Fruit fly (Drosophila melanogaster) whole organism, embryonic: ENCODE results near the gene Ptp36E.

Experiments
- Abd-B ChIP-seq: fragments of 200-800 bp; sonication (Bioruptor generic); optimal IDR thresholded peaks from 2 replicates; lab custom pipeline; 2018; ENCODE audit warnings: missing biosample characterization, mild to moderate bottlenecking, missing genetic modification characterization, moderate library complexity
- CG10959 ChIP-seq: fragments of 200-800 bp; sonication (Bioruptor generic); IDR thresholded peaks from 2 replicates; pipeline ENCODE4 v1.3.6; 2022; ENCODE audit warnings: missing biosample characterization, missing genetic modification characterization
- CG11093 ChIP-seq: fragments of 200-800 bp; sonication (Bioruptor generic); IDR thresholded peaks from 3 replicates; pipeline ENCODE4 v1.3.6; 2022; ENCODE audit warnings: missing biosample characterization, missing genetic modification characterization
- CG11398 ChIP-seq: fragments of 200-800 bp; sonication (Bioruptor generic); optimal IDR thresholded peaks from 2 replicates; lab custom pipeline; 2016; ENCODE audit warnings: missing biosample characterization, missing genetic modification characterization
- CG12071 ChIP-seq: fragments of 200-800 bp; sonication (Bioruptor generic); optimal IDR thresholded peaks from 3 replicates; lab custom pipeline; 2018; ENCODE audit warnings: missing biosample characterization, mild to moderate bottlenecking, missing genetic modification characterization
- CG15479 ChIP-seq: fragments of 200-800 bp; sonication (Bioruptor generic); optimal IDR thresholded peaks from 3 replicates; lab custom pipeline; 2019; ENCODE audit warnings: missing biosample characterization, mild to moderate bottlenecking, missing genetic modification characterization, moderate library complexity
- CG15514 ChIP-seq: fragments of 200-800 bp; sonication (Bioruptor generic); optimal IDR thresholded peaks from 3 replicates; lab custom pipeline; 2017; ENCODE audit warnings: missing biosample characterization, missing genetic modification characterization, mild to moderate bottlenecking, moderate library complexity, missing genetic modification reagents
- CG16813 ChIP-seq: fragments of 200-800 bp; sonication (Bioruptor generic); IDR thresholded peaks from 3 replicates; pipeline ENCODE4 v1.3.6; 2022; ENCODE audit warnings: missing biosample characterization, missing genetic modification characterization; ENCODE audit not compliant: partially characterized antibody
- CG17359 ChIP-seq: fragments of 200-800 bp; sonication (Bioruptor generic); optimal IDR thresholded peaks from 3 replicates; lab custom pipeline; 2018; ENCODE audit warnings: missing biosample characterization, mild to moderate bottlenecking, missing genetic modification characterization, moderate library complexity
- CG17568 ChIP-seq: fragments of 200-800 bp; sonication (Bioruptor generic); optimal IDR thresholded peaks from 2 replicates; lab custom pipeline; 2018; ENCODE audit warnings: missing biosample characterization, mild to moderate bottlenecking, missing genetic modification characterization, moderate library complexity
- CG2202 ChIP-seq: fragments of 200-800 bp; sonication (Bioruptor generic); optimal IDR thresholded peaks from 2 replicates; lab custom pipeline; 2018; ENCODE audit warnings: missing biosample characterization, mild to moderate bottlenecking, missing genetic modification characterization
- CG30020 ChIP-seq: fragments of 200-800 bp; optimal IDR thresholded peaks from 2 replicates; lab custom pipeline; 2019; ENCODE audit warnings: missing biosample characterization, mild to moderate bottlenecking, missing genetic modification characterization, moderate library complexity
- CG32532 ChIP-seq: fragments of 200-800 bp; sonication (Bioruptor generic); IDR thresholded peaks from 2 replicates; pipeline ENCODE4 v1.3.6; 2022; ENCODE audit warnings: missing biosample characterization, missing genetic modification characterization
- CG4360 ChIP-seq: fragments of 200-800 bp; sonication (Bioruptor generic); IDR thresholded peaks from 2 replicates; pipeline ENCODE4 v1.3.6; 2022; ENCODE audit warnings: missing biosample characterization, missing genetic modification characterization
- CG6683 ChIP-seq: fragments of 200-800 bp; sonication (Bioruptor generic); optimal IDR thresholded peaks from 2 replicates; lab custom pipeline; 2017; ENCODE audit warnings: missing biosample characterization, mild to moderate bottlenecking, missing genetic modification characterization, missing genetic modification reagents
- CG6689 ChIP-seq: fragments of 200-800 bp; sonication (Bioruptor generic); IDR thresholded peaks from 2 replicates; pipeline ENCODE4 v1.3.6; 2022; ENCODE audit warnings: missing biosample characterization, missing genetic modification characterization
- CG6791 ChIP-seq: fragments of 200-800 bp; sonication (Bioruptor generic); IDR thresholded peaks from 3 replicates; pipeline ENCODE4 v1.3.6; 2022; ENCODE audit warnings: missing biosample characterization, missing genetic modification characterization; ENCODE audit not compliant: partially characterized antibody
- CG8089 ChIP-seq: fragments of 200-800 bp; sonication (Bioruptor generic); optimal IDR thresholded peaks from 3 replicates; lab custom pipeline; 2016; ENCODE audit warnings: missing biosample characterization, missing genetic modification characterization
- CG8359 ChIP-seq: fragments of 200-800 bp; sonication (Bioruptor generic); optimal IDR thresholded peaks from 2 replicates; lab custom pipeline; 2017; ENCODE audit warnings: missing biosample characterization, mild to moderate bottlenecking, missing genetic modification characterization, borderline replicate concordance
- CG8924 ChIP-seq: fragments of 200-800 bp; optimal IDR thresholded peaks from 3 replicates; lab custom pipeline; 2019; ENCODE audit warnings: missing biosample characterization, mild to moderate bottlenecking, missing genetic modification characterization, moderate library complexity
- CG9817 ChIP-seq: fragments of 200-800 bp; sonication (Bioruptor generic); optimal IDR thresholded peaks from 2 replicates; lab custom pipeline; 2018; ENCODE audit warnings: missing biosample characterization, mild to moderate bottlenecking, missing genetic modification characterization, moderate library complexity
- Drgx ChIP-seq: fragments of 200-800 bp; sonication (Bioruptor generic); IDR thresholded peaks from 2 replicates; pipeline ENCODE4 v1.3.6; 2022; ENCODE audit warnings: missing biosample characterization, missing genetic modification characterization
- Gsc ChIP-seq: fragments of 200-800 bp; sonication (Bioruptor generic); IDR thresholded peaks from 2 replicates; pipeline ENCODE4 v1.3.6; 2022; ENCODE audit warnings: missing biosample characterization, missing genetic modification characterization
- Lim3 ChIP-seq: fragments of 200-800 bp; sonication (Bioruptor generic); IDR thresholded peaks from 2 replicates; pipeline ENCODE4 v1.3.6; 2022; ENCODE audit warnings: missing biosample characterization, missing genetic modification characterization
- ac ChIP-seq: fragments of 200-800 bp; sonication (Bioruptor generic); optimal IDR thresholded peaks from 3 replicates; lab custom pipeline; 2017; ENCODE audit warnings: missing biosample characterization, mild to moderate bottlenecking, missing genetic modification characterization
- br ChIP-seq: fragments of >200 bp; optimal IDR thresholded peaks from 2 replicates; lab custom pipeline; 2017
- crp ChIP-seq, 2 experiments: fragments of 200-800 bp; sonication (Bioruptor generic); optimal IDR thresholded peaks; 2 replicates in 1 of 2; 3 replicates in 1 of 2; lab custom pipeline; 2017; ENCODE audit warnings: missing biosample characterization in 2 of 2, missing genetic modification characterization in 2 of 2, mild to moderate bottlenecking in 1 of 2, moderate library complexity in 1 of 2
- emc ChIP-seq: fragments of 200-800 bp; sonication (Bioruptor generic); optimal IDR thresholded peaks from 2 replicates; lab custom pipeline; 2016; ENCODE audit warnings: missing biosample characterization, missing genetic modification characterization
- exex ChIP-seq: fragments of 200-800 bp; sonication (Bioruptor generic); optimal IDR thresholded peaks from 4 replicates; lab custom pipeline; 2018; ENCODE audit warnings: missing biosample characterization, mild to moderate bottlenecking, missing genetic modification characterization, moderate library complexity
- fd64A ChIP-seq: fragments of 200-800 bp; sonication (Bioruptor generic); optimal IDR thresholded peaks from 3 replicates; lab custom pipeline; 2018; ENCODE audit warnings: missing biosample characterization, mild to moderate bottlenecking, missing genetic modification characterization
- grn ChIP-seq: fragments of 200-800 bp; sonication (Bioruptor generic); optimal IDR thresholded peaks from 3 replicates; lab custom pipeline; 2017; ENCODE audit warnings: missing biosample characterization, missing genetic modification characterization
- hkb ChIP-seq, 2 experiments: fragments of 200-800 bp in 1 of 2; fragments of >200 bp in 1 of 2; sonication (Bioruptor generic) in 1 of 2; IDR thresholded peaks in 1 of 2; optimal IDR thresholded peaks in 1 of 2; 2 replicates each; pipeline versions ENCODE4 v1.3.6 to Lab custom; 2017 to 2022; ENCODE audit warnings: missing biosample characterization in 1 of 2, missing genetic modification characterization in 1 of 2
- luna ChIP-seq: fragments of 200-800 bp; sonication (Bioruptor generic); optimal IDR thresholded peaks from 2 replicates; lab custom pipeline; 2016; ENCODE audit warnings: missing biosample characterization, missing genetic modification characterization
- nau ChIP-seq: fragments of 200-800 bp; sonication (Bioruptor generic); optimal IDR thresholded peaks from 3 replicates; lab custom pipeline; 2017; ENCODE audit warnings: missing biosample characterization, mild to moderate bottlenecking, missing genetic modification characterization, missing genetic modification reagents
- nerfin-1 ChIP-seq: fragments of 200-800 bp; sonication (Bioruptor generic); optimal IDR thresholded peaks from 3 replicates; lab custom pipeline; 2019; ENCODE audit warnings: missing biosample characterization, mild to moderate bottlenecking, missing genetic modification characterization, moderate library complexity
- nerfin-2 ChIP-seq: fragments of 200-800 bp; sonication (Bioruptor generic); IDR thresholded peaks from 2 replicates; pipeline ENCODE4 v1.3.6; 2022; ENCODE audit warnings: missing biosample characterization, missing genetic modification characterization; ENCODE audit not compliant: partially characterized antibody
- onecut ChIP-seq: fragments of 200-800 bp; sonication (Bioruptor generic); IDR thresholded peaks from 2 replicates; pipeline ENCODE4 v1.3.6; 2022; ENCODE audit warnings: missing biosample characterization, missing genetic modification characterization
- pan ChIP-seq, 4 experiments: fragments of >200 bp in 3 of 4; fragments of 200-800 bp in 1 of 4; sonication (Bioruptor generic) in 1 of 4; optimal IDR thresholded peaks in 3 of 4; IDR thresholded peaks in 1 of 4; 2 replicates each; pipeline versions ENCODE4 v1.3.6 to Lab custom; 2017 to 2022; ENCODE audit warnings: missing biosample characterization in 2 of 4, missing genetic modification characterization in 2 of 4, mixed read lengths in 1 of 4
- ro ChIP-seq: fragments of 200-800 bp; sonication (Bioruptor generic); IDR thresholded peaks from 2 replicates; pipeline ENCODE4 v1.3.6; 2022; ENCODE audit warnings: missing biosample characterization, missing genetic modification characterization
- run ChIP-seq: fragments of 200-800 bp; sonication (Bioruptor generic); optimal IDR thresholded peaks from 3 replicates; lab custom pipeline; 2018; ENCODE audit warnings: missing biosample characterization, mild to moderate bottlenecking, missing genetic modification characterization
- shn ChIP-seq: fragments of 200-800 bp; sonication (Bioruptor generic); optimal IDR thresholded peaks from 3 replicates; lab custom pipeline; 2016; ENCODE audit warnings: missing biosample characterization, missing genetic modification characterization
- tna ChIP-seq: fragments of 200-800 bp; sonication (Bioruptor generic); IDR thresholded peaks from 2 replicates; pipeline ENCODE4 v1.3.6; 2022; ENCODE audit warnings: missing biosample characterization, missing genetic modification characterization; ENCODE audit not compliant: partially characterized antibody
- twi ChIP-seq: fragments of 200-800 bp; optimal IDR thresholded peaks from 2 replicates; lab custom pipeline; 2019; ENCODE audit warnings: missing biosample characterization, mild to moderate bottlenecking, missing genetic modification characterization, moderate library complexity
- unc-4 ChIP-seq: fragments of 200-800 bp; sonication (Bioruptor generic); IDR thresholded peaks from 2 replicates; pipeline ENCODE4 v1.3.6; 2022; ENCODE audit warnings: missing biosample characterization, missing genetic modification characterization; ENCODE audit not compliant: partially characterized antibody
- usp ChIP-seq: fragments of >200 bp; optimal IDR thresholded peaks from 2 replicates; lab custom pipeline; 2017; ENCODE audit warnings: missing biosample characterization, missing genetic modification characterization
- wdn ChIP-seq: fragments of 200-800 bp; sonication (Bioruptor generic); IDR thresholded peaks from 2 replicates; pipeline ENCODE4 v1.3.6; 2022; ENCODE audit warnings: missing biosample characterization, missing genetic modification characterization
- wek ChIP-seq: fragments of 200-800 bp; sonication (Bioruptor generic); optimal IDR thresholded peaks from 3 replicates; lab custom pipeline; 2018; ENCODE audit warnings: missing biosample characterization, mild to moderate bottlenecking, missing genetic modification characterization, moderate library complexity
- zf30C ChIP-seq: fragments of 200-800 bp; sonication (Bioruptor generic); optimal IDR thresholded peaks from 3 replicates; lab custom pipeline; 2018; ENCODE audit warnings: missing biosample characterization, mild to moderate bottlenecking, missing genetic modification characterization

Ptp36E gene

DNA sequence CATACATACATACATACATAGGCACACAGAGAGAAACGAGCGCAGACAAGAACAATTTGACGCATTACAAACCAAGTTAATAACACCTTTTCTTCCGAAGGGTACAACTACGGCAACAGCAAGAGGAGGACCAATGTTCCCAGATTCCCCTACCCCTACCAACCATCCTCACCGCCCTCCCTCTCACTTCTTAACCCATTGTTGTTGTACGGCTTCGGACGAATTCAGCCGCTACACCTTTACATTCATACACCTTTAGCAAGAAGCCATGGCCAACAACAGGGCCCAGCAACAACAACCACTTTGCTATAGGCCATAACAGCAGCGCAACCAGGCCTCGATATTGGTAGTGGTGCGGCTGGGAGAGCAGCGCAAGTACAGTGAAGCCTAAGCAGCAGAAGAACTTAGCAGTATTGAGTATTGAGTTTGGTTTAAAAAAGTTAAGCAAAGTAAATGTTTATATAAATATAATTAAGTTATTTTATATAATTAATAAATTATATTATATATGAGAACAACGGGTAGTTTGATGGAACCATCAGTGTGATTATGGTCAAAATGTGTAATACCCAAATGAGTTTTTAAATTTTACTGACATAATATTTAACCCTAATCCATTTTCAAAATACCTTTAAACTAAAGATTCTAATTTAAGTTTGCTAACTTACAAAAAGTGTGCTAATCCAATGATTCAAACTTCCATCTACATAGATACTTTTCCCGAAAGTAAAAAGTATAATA is 34.2 kb downstream of the Ptp36E start (continued):
- TF ChIP-seq hkb (optimal IDR thresholded peaks at IDR 0.05; lab: Kevin White, UChicago) (no peak), hkb (GFP tag; IDR thresholded peaks at IDR 0.05; lab: Robert Waterston, UW) (no peak), nerfin-2 (no peak), br (lab: Kevin White, UChicago) (no peak), CG11398 (GFP tag; lab: Kevin White, UChicago) (no peak), emc (no peak), CG15514 (GFP tag; lab: Kevin White, UChicago) (peak; percentile 22), Lim3 (GFP tag; lab: Robert Waterston, UW) (no peak), usp (GFP tag; lab: Kevin White, UChicago) (no peak), tna (GFP tag; lab: Robert Waterston, UW) (no peak), wek (GFP tag; lab: Kevin White, UChicago) (no peak), ro (GFP tag; lab: Robert Waterston, UW) (no peak), CG2202 (no peak), CG6683 (GFP tag; lab: Kevin White, UChicago) (no peak), Abd-B (no peak), CG9817 (tag; lab: Kevin White, UChicago) (peak; percentile 48), CG8924 (tag; lab: Kevin White, UChicago) (no peak), CG17568 (GFP tag; lab: Kevin White, UChicago) (no peak), nerfin-1 (no peak), onecut (GFP tag; lab: Robert Waterston, UW) (peak; percentile 34), CG8359 (no peak), nau (GFP tag; lab: Kevin White, UChicago) (no peak), CG32532 (peak; percentile 76), Gsc (GFP tag; lab: Robert Waterston, UW) (no peak), CG15479 (peak; percentile 66), CG17359 (tag; lab: Kevin White, UChicago) (peak; percentile 25), wdn (peak; percentile 47; the same call in 1 of the 2 replicates), CG6689 (GFP tag; lab: Robert Waterston, UW) (peak; percentile 55), CG10959 (GFP tag; lab: Robert Waterston, UW) (peak; percentile 15; the same call in 1 of the 2 replicates), CG11093 (GFP tag; lab: Robert Waterston, UW) (peak; percentile 27; the same call in 1 of the 3 replicates), run (tag; lab: Kevin White, UChicago) (no peak), luna (GFP tag; lab: Kevin White, UChicago) (no peak), CG30020 (tag; lab: Kevin White, UChicago) (no peak), exex (no peak), CG4360 (GFP tag; lab: Robert Waterston, UW) (peak; percentile 97), ac (GFP tag; lab: Kevin White, UChicago) (no peak), crp (GFP tag; optimal IDR thresholded peaks at IDR 0.05; lab: Kevin White, UChicago) (no peak), shn (GFP tag; lab: Kevin White, UChicago) (no peak), CG12071 (no peak), CG6791 (GFP tag; lab: Robert Waterston, UW) (no peak), CG8089 (GFP tag; lab: Kevin White, UChicago) (no peak), pan (optimal IDR thresholded peaks at IDR 0.05; lab: Kevin White, UChicago) (no peak), pan (GFP tag; optimal IDR thresholded peaks at IDR 0.05 in 1 of 2, IDR thresholded peaks at IDR 0.05 in 1 of 2) (peak in 1 of 2 experiments; percentile 78), grn (GFP tag; lab: Kevin White, UChicago) (no peak), CG16813 (GFP tag; lab: Robert Waterston, UW) (no peak), Drgx (peak; percentile 60; the same call in 1 of the 2 replicates), unc-4 (GFP tag; lab: Robert Waterston, UW) (no peak), fd64A (GFP tag; lab: Kevin White, UChicago) (no peak), zf30C (GFP tag; lab: Kevin White, UChicago) (peak; percentile 86), twi (no peak)
